Fruit fly (Drosophila melanogaster) whole organism, pupa: ENCODE data around the gene CG18223.

Source experiments
- CG13204 ChIP-seq: fragments of 200-800 bp; sonication (Bioruptor generic); optimal IDR thresholded peaks from 2 replicates; lab custom pipeline; 2018; ENCODE audit warnings: missing biosample characterization, mild to moderate bottlenecking, missing genetic modification characterization, moderate library complexity
- CG17806 ChIP-seq: fragments of 200-800 bp; sonication (Bioruptor generic); optimal IDR thresholded peaks from 2 replicates; lab custom pipeline; 2018; ENCODE audit warnings: missing biosample characterization, mild to moderate bottlenecking, missing genetic modification characterization, moderate library complexity
- CG34367 ChIP-seq: fragments of 200-800 bp; sonication (Bioruptor generic); optimal IDR thresholded peaks from 2 replicates; lab custom pipeline; 2018; ENCODE audit warnings: missing biosample characterization, mild to moderate bottlenecking, missing genetic modification characterization
- CG4496 ChIP-seq: fragments of 200-800 bp; sonication (Bioruptor generic); IDR thresholded peaks from 3 replicates; pipeline ENCODE4 v1.3.6; 2022; ENCODE audit warnings: missing biosample characterization, missing genetic modification characterization
- CG8301 ChIP-seq: fragments of 200-800 bp; sonication (Bioruptor generic); optimal IDR thresholded peaks from 2 replicates; lab custom pipeline; 2018; ENCODE audit warnings: missing biosample characterization, mild to moderate bottlenecking, missing genetic modification characterization
- D1 ChIP-seq: fragments of 200-800 bp; sonication (Bioruptor generic); optimal IDR thresholded peaks from 2 replicates; lab custom pipeline; 2018; ENCODE audit warnings: missing biosample characterization, mild to moderate bottlenecking, missing genetic modification characterization, moderate library complexity
- EcR ChIP-seq: fragments of 200-800 bp; sonication (Bioruptor generic); optimal IDR thresholded peaks from 3 replicates; lab custom pipeline; 2019; ENCODE audit warnings: missing biosample characterization, missing genetic modification characterization, mild to moderate bottlenecking, moderate library complexity, missing genetic modification reagents
- Ets98B ChIP-seq: fragments of 200-800 bp; sonication (Bioruptor generic); IDR thresholded peaks from 2 replicates; pipeline ENCODE4 v1.3.6; 2022; ENCODE audit warnings: missing biosample characterization, missing genetic modification characterization
- Pif1A ChIP-seq: fragments of 200-800 bp; sonication (Bioruptor generic); optimal IDR thresholded peaks from 3 replicates; lab custom pipeline; 2016; ENCODE audit warnings: missing biosample characterization, missing genetic modification characterization
- Snoo ChIP-seq: fragments of 200-800 bp; sonication (Bioruptor generic); optimal IDR thresholded peaks from 3 replicates; lab custom pipeline; 2017; ENCODE audit warnings: missing biosample characterization, mild to moderate bottlenecking, missing genetic modification characterization, inconsistent platforms
- fd96Ca ChIP-seq: fragments of 200-800 bp; sonication (Bioruptor generic); IDR thresholded peaks from 3 replicates; pipeline ENCODE4 v1.3.6; 2022; ENCODE audit warnings: missing biosample characterization, missing genetic modification characterization
- gl ChIP-seq: fragments of 200-800 bp; sonication (Bioruptor generic); optimal IDR thresholded peaks from 2 replicates; lab custom pipeline; 2018; ENCODE audit warnings: missing biosample characterization, mild to moderate bottlenecking, missing genetic modification characterization

dm6 chr3L:18952399-18952798 is 32.3 kb upstream of the CG18223 start:
- TF ChIP-seq CG8301 (no peak), Ets98B (GFP tag; lab: Robert Waterston, UW) (no peak), CG4496 (GFP tag; lab: Robert Waterston, UW) (no peak), CG17806 (tag; lab: Kevin White, UChicago) (no peak), EcR (GFP tag; lab: Kevin White, UChicago) (peak; percentile 63), CG13204 (GFP tag; lab: Kevin White, UChicago) (no peak), Snoo (peak; percentile 38), Pif1A (GFP tag; lab: Kevin White, UChicago) (no peak), fd96Ca (GFP tag; lab: Robert Waterston, UW) (no peak), gl (tag; lab: Kevin White, UChicago) (no peak), D1 (tag; lab: Kevin White, UChicago) (no peak), CG34367 (tag; lab: Kevin White, UChicago) (no peak)
